Worm (Caenorhabditis elegans): ENCODE measurements around the gene fbxa-157.

ce11 chrV:17938978-17939377, 39.4 kb downstream of the fbxa-157 start:
- no peak for TF ChIP-seq unc-62 (GFP tag; optimal IDR thresholded peaks at IDR 0.05)
- no peak for TF ChIP-seq ama-1 (optimal IDR thresholded peaks at IDR 0.05)
- no peak for TF ChIP-seq fkh-10 (GFP tag; optimal IDR thresholded peaks at IDR 0.05)
- TF ChIP-seq nhr-237 (tag; optimal IDR thresholded peaks at IDR 0.05), result no peak
- TF ChIP-seq nhr-11 (tag; optimal IDR thresholded peaks at IDR 0.05), result no peak

All from whole organism, L3 larva.